Fruit fly (Drosophila melanogaster) whole organism, embryonic: ENCODE results near the gene Bet5.

Experiments
- ATbp ChIP-seq: fragments of 200-800 bp; sonication (Bioruptor generic); optimal IDR thresholded peaks from 2 replicates; lab custom pipeline; 2017; ENCODE audit warnings: missing biosample characterization, mild to moderate bottlenecking, missing genetic modification characterization, missing genetic modification reagents
- Adf1 ChIP-seq: fragments of 200-800 bp; sonication (Bioruptor generic); IDR thresholded peaks from 2 replicates; pipeline ENCODE4 v1.3.6; 2022; ENCODE audit warnings: missing biosample characterization, missing genetic modification characterization
- Atf6 ChIP-seq: fragments of 200-800 bp; sonication (Bioruptor generic); IDR thresholded peaks from 2 replicates; pipeline ENCODE4 v1.3.6; 2022; ENCODE audit warnings: missing biosample characterization, missing genetic modification characterization
- B-H2 ChIP-seq: fragments of 200-800 bp; sonication (Bioruptor generic); optimal IDR thresholded peaks from 2 replicates; lab custom pipeline; 2018; ENCODE audit warnings: missing biosample characterization, mild to moderate bottlenecking, missing genetic modification characterization
- CG1024 ChIP-seq: fragments of 200-800 bp; sonication (Bioruptor generic); IDR thresholded peaks from 2 replicates; pipeline ENCODE4 v1.3.6; 2022; ENCODE audit warnings: missing biosample characterization, missing genetic modification characterization
- CG12155 ChIP-seq: fragments of 200-800 bp; sonication (Bioruptor generic); optimal IDR thresholded peaks from 3 replicates; lab custom pipeline; 2016; ENCODE audit warnings: missing biosample characterization, missing genetic modification characterization
- CG12299 ChIP-seq: fragments of 200-800 bp; sonication (Bioruptor generic); optimal IDR thresholded peaks from 2 replicates; lab custom pipeline; 2018; ENCODE audit warnings: missing biosample characterization, mild to moderate bottlenecking, missing genetic modification characterization
- CG13296 ChIP-seq: fragments of 200-800 bp; sonication (Bioruptor generic); optimal IDR thresholded peaks from 3 replicates; lab custom pipeline; 2018; ENCODE audit warnings: missing biosample characterization, mild to moderate bottlenecking, missing genetic modification characterization
- CG14050 ChIP-seq: fragments of 200-800 bp; sonication (Bioruptor generic); IDR thresholded peaks from 3 replicates; pipeline ENCODE4 v1.3.6; 2022; ENCODE audit warnings: missing biosample characterization, missing genetic modification characterization
- CG1647 ChIP-seq: fragments of 200-800 bp; sonication (Bioruptor generic); optimal IDR thresholded peaks from 3 replicates; lab custom pipeline; 2016; ENCODE audit warnings: missing biosample characterization, missing genetic modification characterization
- CG17186 ChIP-seq: fragments of 200-800 bp; sonication (Bioruptor generic); optimal IDR thresholded peaks from 3 replicates; lab custom pipeline; 2017; ENCODE audit warnings: missing biosample characterization, missing genetic modification reagents, missing genetic modification characterization
- CG2120 ChIP-seq: fragments of 200-800 bp; sonication (Bioruptor generic); optimal IDR thresholded peaks from 3 replicates; lab custom pipeline; 2016; ENCODE audit warnings: missing biosample characterization, missing genetic modification characterization
- CG30431 ChIP-seq: fragments of 200-800 bp; sonication (Bioruptor generic); optimal IDR thresholded peaks from 2 replicates; lab custom pipeline; 2017; ENCODE audit warnings: missing biosample characterization, missing genetic modification characterization
- CG34376 ChIP-seq: fragments of 200-800 bp; sonication (Bioruptor generic); optimal IDR thresholded peaks from 2 replicates; lab custom pipeline; 2018; ENCODE audit warnings: missing biosample characterization, mild to moderate bottlenecking, missing genetic modification characterization
- CG4328 ChIP-seq: fragments of 200-800 bp; sonication (Bioruptor generic); optimal IDR thresholded peaks from 3 replicates; lab custom pipeline; 2017; ENCODE audit warnings: missing biosample characterization, missing genetic modification reagents, missing genetic modification characterization
- CG4707 ChIP-seq: fragments of 200-800 bp; sonication (Bioruptor generic); optimal IDR thresholded peaks from 2 replicates; lab custom pipeline; 2018; ENCODE audit warnings: missing biosample characterization, mild to moderate bottlenecking, missing genetic modification characterization, moderate library complexity
- CG6254 ChIP-seq: fragments of 200-800 bp; sonication (Bioruptor generic); optimal IDR thresholded peaks from 3 replicates; lab custom pipeline; 2017; ENCODE audit warnings: mild to moderate bottlenecking, missing biosample characterization, missing genetic modification reagents, missing genetic modification characterization
- CG6689 ChIP-seq: fragments of 200-800 bp; sonication (Bioruptor generic); IDR thresholded peaks from 2 replicates; pipeline ENCODE4 v1.3.6; 2022; ENCODE audit warnings: missing biosample characterization, missing genetic modification characterization
- Dad ChIP-seq: fragments of 200-800 bp; sonication (Bioruptor generic); optimal IDR thresholded peaks from 3 replicates; lab custom pipeline; 2016; ENCODE audit warnings: missing biosample characterization, missing genetic modification characterization
- Dip2 ChIP-seq: fragments of 200-800 bp; sonication (Bioruptor generic); IDR thresholded peaks from 2 replicates; pipeline ENCODE4 v1.3.6; 2022; ENCODE audit warnings: missing biosample characterization, missing genetic modification characterization
- Fer1 ChIP-seq: fragments of 200-800 bp; sonication (Bioruptor generic); optimal IDR thresholded peaks from 2 replicates; lab custom pipeline; 2017; ENCODE audit warnings: missing biosample characterization, mild to moderate bottlenecking, missing genetic modification characterization
- HLH4C ChIP-seq: fragments of 200-800 bp; sonication (Bioruptor generic); IDR thresholded peaks from 3 replicates; pipeline ENCODE4 v1.3.6; 2022; ENCODE audit warnings: missing biosample characterization, missing genetic modification characterization; ENCODE audit not compliant: partially characterized antibody
- Hmx ChIP-seq: fragments of 200-800 bp; sonication (Bioruptor generic); optimal IDR thresholded peaks from 2 replicates; lab custom pipeline; 2016; ENCODE audit warnings: missing biosample characterization, missing genetic modification characterization
- Mes4 ChIP-seq: fragments of 200-800 bp; sonication (Bioruptor generic); optimal IDR thresholded peaks from 2 replicates; lab custom pipeline; 2016; ENCODE audit warnings: missing biosample characterization, missing genetic modification characterization
- NC2β ChIP-seq: fragments of 200-800 bp; sonication (Bioruptor generic); optimal IDR thresholded peaks from 2 replicates; lab custom pipeline; 2016; ENCODE audit warnings: missing biosample characterization, missing genetic modification characterization
- Ravus ChIP-seq: fragments of 200-800 bp; sonication (Bioruptor generic); IDR thresholded peaks from 2 replicates; pipeline ENCODE4 v1.3.6; 2022; ENCODE audit warnings: missing biosample characterization, missing genetic modification characterization
- Stat92E ChIP-seq, 3 experiments: fragments of >200 bp in 2 of 3; fragments of 200-800 bp in 1 of 3; sonication (Bioruptor generic) in 1 of 3; optimal IDR thresholded peaks; 2 replicates each; lab custom pipeline; 2017 to 2019; ENCODE audit warnings: missing biosample characterization in 3 of 3, missing genetic modification characterization in 3 of 3, mild to moderate bottlenecking in 1 of 3, moderate library complexity in 1 of 3
- amos ChIP-seq: fragments of 200-800 bp; sonication (Bioruptor generic); IDR thresholded peaks from 2 replicates; pipeline ENCODE4 v1.3.6; 2022; ENCODE audit warnings: missing biosample characterization, missing genetic modification characterization; ENCODE audit not compliant: partially characterized antibody
- ap ChIP-seq: fragments of 200-800 bp; sonication (Bioruptor generic); IDR thresholded peaks from 2 replicates; pipeline ENCODE4 v1.3.6; 2022; ENCODE audit warnings: missing biosample characterization, missing genetic modification characterization
- cg ChIP-seq: fragments of 200-800 bp; sonication (Bioruptor generic); optimal IDR thresholded peaks from 3 replicates; lab custom pipeline; 2019; ENCODE audit warnings: missing biosample characterization, mild to moderate bottlenecking, missing genetic modification characterization, moderate library complexity
- chinmo ChIP-seq: fragments of 200-800 bp; sonication (Bioruptor generic); IDR thresholded peaks from 4 replicates; pipeline ENCODE4 v1.3.6; 2022; ENCODE audit warnings: missing biosample characterization, missing genetic modification characterization; ENCODE audit not compliant: partially characterized antibody
- ci ChIP-seq: fragments of 200-800 bp; sonication (Bioruptor generic); IDR thresholded peaks from 3 replicates; pipeline ENCODE4 v1.3.6; 2022; ENCODE audit warnings: missing biosample characterization, missing genetic modification characterization
- dpn ChIP-seq, 2 experiments: fragments of 200-800 bp; sonication (Bioruptor generic); optimal IDR thresholded peaks; 3 replicates each; lab custom pipeline; 2016; ENCODE audit warnings: missing biosample characterization in 2 of 2, missing genetic modification characterization in 2 of 2
- ems ChIP-seq: fragments of 200-800 bp; sonication (Bioruptor generic); optimal IDR thresholded peaks from 3 replicates; lab custom pipeline; 2016; ENCODE audit warnings: missing biosample characterization, missing genetic modification characterization
- fd102C ChIP-seq: fragments of 200-800 bp; sonication (Bioruptor generic); optimal IDR thresholded peaks from 2 replicates; lab custom pipeline; 2018; ENCODE audit warnings: missing biosample characterization, mild to moderate bottlenecking, missing genetic modification characterization, moderate library complexity
- fu2 ChIP-seq: fragments of 200-800 bp; sonication (Bioruptor generic); optimal IDR thresholded peaks from 2 replicates; lab custom pipeline; 2016; ENCODE audit warnings: missing biosample characterization, missing genetic modification characterization
- gem ChIP-seq: fragments of 200-800 bp; sonication (Bioruptor generic); optimal IDR thresholded peaks from 2 replicates; lab custom pipeline; 2019; ENCODE audit warnings: missing biosample characterization, mild to moderate bottlenecking, missing genetic modification characterization, moderate library complexity
- luna ChIP-seq: fragments of 200-800 bp; sonication (Bioruptor generic); optimal IDR thresholded peaks from 2 replicates; lab custom pipeline; 2016; ENCODE audit warnings: missing biosample characterization, missing genetic modification characterization
- peb ChIP-seq: fragments of 200-800 bp; sonication (Bioruptor generic); IDR thresholded peaks from 2 replicates; pipeline ENCODE4 v1.3.6; 2022; ENCODE audit warnings: missing biosample characterization, missing genetic modification characterization
- pros ChIP-seq: fragments of 200-800 bp; sonication (Bioruptor generic); optimal IDR thresholded peaks from 3 replicates; lab custom pipeline; 2019; ENCODE audit warnings: missing biosample characterization, mild to moderate bottlenecking, missing genetic modification characterization, moderate library complexity
- psq ChIP-seq: fragments of 200-800 bp; sonication (Bioruptor generic); optimal IDR thresholded peaks from 2 replicates; lab custom pipeline; 2017; ENCODE audit warnings: missing biosample characterization, missing genetic modification characterization
- schlank ChIP-seq: fragments of 200-800 bp; sonication (Bioruptor generic); optimal IDR thresholded peaks from 2 replicates; lab custom pipeline; 2018; ENCODE audit warnings: missing biosample characterization, mild to moderate bottlenecking, missing genetic modification characterization
- scrt ChIP-seq: fragments of 200-800 bp; sonication (Bioruptor generic); optimal IDR thresholded peaks from 2 replicates; lab custom pipeline; 2018; ENCODE audit warnings: missing biosample characterization, mild to moderate bottlenecking, missing genetic modification characterization, moderate library complexity
- shn ChIP-seq: fragments of 200-800 bp; sonication (Bioruptor generic); optimal IDR thresholded peaks from 3 replicates; lab custom pipeline; 2016; ENCODE audit warnings: missing biosample characterization, missing genetic modification characterization
- sisA ChIP-seq: fragments of 200-800 bp; sonication (Bioruptor generic); IDR thresholded peaks from 2 replicates; pipeline ENCODE4 v1.3.6; 2022; ENCODE audit warnings: missing biosample characterization, missing genetic modification characterization
- sqz ChIP-seq: fragments of 200-800 bp; sonication (Bioruptor generic); optimal IDR thresholded peaks from 3 replicates; lab custom pipeline; 2018; ENCODE audit warnings: missing biosample characterization, mild to moderate bottlenecking, missing genetic modification characterization
- sug ChIP-seq: fragments of 200-800 bp; optimal IDR thresholded peaks from 2 replicates; lab custom pipeline; 2019; ENCODE audit warnings: missing biosample characterization, mild to moderate bottlenecking, missing genetic modification characterization, moderate library complexity
- tap ChIP-seq: fragments of 200-800 bp; optimal IDR thresholded peaks from 3 replicates; lab custom pipeline; 2019; ENCODE audit warnings: missing biosample characterization, mild to moderate bottlenecking, missing genetic modification characterization, moderate library complexity

The Bet5 gene

dm6 chr3R:30170671-30171667, 9.1 kb upstream of the Bet5 start, which contains the start of gene Rsod (continued):
- TF ChIP-seq luna (GFP tag; lab: Kevin White, UChicago): no peak
- TF ChIP-seq fd102C: no peak
- no peak for TF ChIP-seq Adf1 (GFP tag; lab: Robert Waterston, UW)
- TF ChIP-seq pros (GFP tag; lab: Kevin White, UChicago): peak; percentile 56
- no peak for TF ChIP-seq CG17186 (GFP tag; lab: Kevin White, UChicago)
- peak; percentile 26 for TF ChIP-seq CG30431
- TF ChIP-seq sqz (GFP tag; lab: Kevin White, UChicago): peak; percentile 39
- TF ChIP-seq ems (GFP tag; lab: Kevin White, UChicago): no peak
- TF ChIP-seq CG4328 (GFP tag; lab: Kevin White, UChicago): no peak
- no peak for TF ChIP-seq Fer1 (GFP tag; lab: Kevin White, UChicago)
- TF ChIP-seq fu2 (GFP tag; lab: Kevin White, UChicago): no peak
- no peak for TF ChIP-seq Dad (GFP tag; lab: Kevin White, UChicago)
- TF ChIP-seq CG1024: peak; percentile 35; the same call in 1 of the 2 replicates
- peak; percentile 79 for TF ChIP-seq CG6689 (GFP tag; lab: Robert Waterston, UW)
- TF ChIP-seq ci (GFP tag; lab: Robert Waterston, UW): peak; percentile 92
- TF ChIP-seq dpn (GFP tag; optimal IDR thresholded peaks at IDR 0.05; lab: Kevin White, UChicago): peak in 1 of 2 experiments; percentile 61
- TF ChIP-seq CG12299: no peak
- TF ChIP-seq ap (GFP tag; lab: Robert Waterston, UW): peak; percentile 54
- TF ChIP-seq cg (GFP tag; lab: Kevin White, UChicago): no peak
- TF ChIP-seq CG13296 (GFP tag; lab: Kevin White, UChicago): no peak
- TF ChIP-seq Hmx (GFP tag; lab: Kevin White, UChicago): no peak
- TF ChIP-seq CG12155 (GFP tag; lab: Kevin White, UChicago): no peak
- TF ChIP-seq scrt (GFP tag; lab: Kevin White, UChicago): no peak
- TF ChIP-seq peb (GFP tag; lab: Robert Waterston, UW): peak; percentile 67
- peak; percentile 74 for TF ChIP-seq sisA
- no peak for TF ChIP-seq Mes4 (GFP tag; lab: Kevin White, UChicago)
- TF ChIP-seq gem (tag; lab: Kevin White, UChicago): peak; percentile 74
- peak; percentile 45 for TF ChIP-seq CG6254 (GFP tag; lab: Kevin White, UChicago)
- TF ChIP-seq CG4707 (GFP tag; lab: Kevin White, UChicago): no peak
- 0 out of 3 replicates have a peak, but pooled peaks have one; percentile 14 for TF ChIP-seq HLH4C (GFP tag; lab: Robert Waterston, UW)
- TF ChIP-seq NC2β (GFP tag; lab: Kevin White, UChicago): no peak
- TF ChIP-seq CG1647: no peak
- TF ChIP-seq CG2120 (GFP tag; lab: Kevin White, UChicago): no peak
- TF ChIP-seq tap: peak; percentile 36
- no peak for TF ChIP-seq shn (GFP tag; lab: Kevin White, UChicago)
- TF ChIP-seq Atf6 (GFP tag; lab: Robert Waterston, UW): no peak; the same call in 1 of the 2 replicates
- no peak for TF ChIP-seq schlank
- peak in 1 of 3 experiments; percentile 73 for TF ChIP-seq Stat92E (GFP tag; optimal IDR thresholded peaks at IDR 0.05; lab: Kevin White, UChicago)
- peak; percentile 55 for TF ChIP-seq ATbp
- TF ChIP-seq Dip2 (GFP tag; lab: Robert Waterston, UW): no peak
- TF ChIP-seq Ravus (GFP tag; lab: Robert Waterston, UW): no peak; the same call in 1 of the 2 replicates
- no peak for TF ChIP-seq CG34376 (GFP tag; lab: Kevin White, UChicago)
- TF ChIP-seq amos (GFP tag; lab: Robert Waterston, UW): no peak; the same call in 1 of the 2 replicates
- TF ChIP-seq chinmo (GFP tag; lab: Robert Waterston, UW): peak; percentile 87; the same call in 2 of the 4 replicates
- peak; percentile 52 for TF ChIP-seq CG14050 (GFP tag; lab: Robert Waterston, UW)
- TF ChIP-seq B-H2 (GFP tag; lab: Kevin White, UChicago): no peak
- no peak for TF ChIP-seq sug
- TF ChIP-seq psq (GFP tag; lab: Kevin White, UChicago): peak; percentile 42
